Worm (Caenorhabditis elegans) whole organism, L4 larva: Measurements from ENCODE around the gene Y48E1C.4.

ENCODE experiments used
- D1046.2 ChIP-seq: fragments of 200-800 bp; sonication (Bioruptor generic); IDR thresholded peaks from 2 replicates; pipeline ENCODE4 v1.3.6; 2022; ENCODE audit warnings: missing genetic modification characterization, missing compliant biosample characterization
- F10B5.3 ChIP-seq: sonication (generic microtip); optimal IDR thresholded peaks from 2 replicates; lab custom pipeline; 2016; ENCODE audit warnings: mild to moderate bottlenecking, missing genetic modification characterization, missing compliant biosample characterization
- F37D6.2 ChIP-seq: sonication (generic microtip); optimal IDR thresholded peaks from 2 replicates; lab custom pipeline; 2016; ENCODE audit warnings: mild to moderate bottlenecking, missing genetic modification characterization, missing compliant biosample characterization
- T26A8.4 ChIP-seq: fragments of 200-800 bp; sonication (Bioruptor generic); IDR thresholded peaks from 2 replicates; pipeline ENCODE4 v1.3.6; 2022; ENCODE audit warnings: missing genetic modification characterization, missing compliant biosample characterization
- Y48G9A.11 ChIP-seq: fragments of 200-800 bp; sonication (Bioruptor generic); IDR thresholded peaks from 2 replicates; pipeline ENCODE4 v1.3.6; 2022; ENCODE audit warnings: missing genetic modification reagents, missing genetic modification characterization, missing compliant biosample characterization
- aha-1 ChIP-seq: fragments of 150-350 bp; peaks from one replicate; lab custom pipeline; 2014; ENCODE audit warnings: missing biosample characterization, missing genetic modification characterization
- arid-1 ChIP-seq: fragments of 200-800 bp; sonication (Bioruptor generic); conservative IDR thresholded peaks from 2 replicates; pipeline ENCODE4 v1.3.6; 2022; ENCODE audit warnings: missing genetic modification reagents, missing genetic modification characterization, missing compliant biosample characterization
- ceh-20 ChIP-seq: fragments of 200-800 bp; sonication (Bioruptor generic); IDR thresholded peaks from 2 replicates; pipeline ENCODE4 v1.3.6; 2022; ENCODE audit warnings: missing genetic modification reagents, missing genetic modification characterization, missing compliant biosample characterization
- ceh-28 ChIP-seq: fragments of 150-350 bp; optimal IDR thresholded peaks from 2 replicates; lab custom pipeline; 2014; ENCODE audit warnings: missing biosample characterization, missing genetic modification reagents, missing genetic modification characterization
- ceh-82 ChIP-seq: sonication (generic microtip); optimal IDR thresholded peaks from 2 replicates; lab custom pipeline; 2017; ENCODE audit warnings: missing biosample characterization, missing genetic modification characterization
- cey-2 ChIP-seq: sonication (generic microtip); optimal IDR thresholded peaks from 3 replicates; lab custom pipeline; 2017; ENCODE audit warnings: missing genetic modification characterization, mild to moderate bottlenecking, missing compliant biosample characterization, antibody characterized with exemption, borderline replicate concordance; ENCODE audit not compliant: insufficient read depth
- ctbp-1 ChIP-seq: fragments of 200-800 bp; sonication (Bioruptor generic); IDR thresholded peaks from 2 replicates; pipeline ENCODE4 v1.3.6; 2022; ENCODE audit warnings: missing genetic modification reagents, missing genetic modification characterization, missing compliant biosample characterization
- daf-12 ChIP-seq: fragments of 150-350 bp; optimal IDR thresholded peaks from 2 replicates; lab custom pipeline; 2014; ENCODE audit warnings: missing biosample characterization, missing genetic modification reagents, missing genetic modification characterization
- daf-16 ChIP-seq, 3 experiments: sonication (generic microtip); optimal IDR thresholded peaks; 2 replicates each; lab custom pipeline; 2016 to 2017; ENCODE audit warnings: missing genetic modification characterization in 3 of 3, missing genetic modification reagents in 3 of 3, mild to moderate bottlenecking in 2 of 3, missing compliant biosample characterization in 2 of 3, missing biosample characterization in 1 of 3, moderate library complexity in 1 of 3
- daf-19 ChIP-seq: fragments of 200-800 bp; sonication (Bioruptor generic); conservative IDR thresholded peaks from 2 replicates; pipeline ENCODE4 v1.3.6; 2022; ENCODE audit warnings: missing genetic modification characterization, missing compliant biosample characterization
- daf-8 ChIP-seq: fragments of 200-800 bp; sonication (Bioruptor generic); IDR thresholded peaks from 2 replicates; pipeline ENCODE4 v1.3.6; 2022; ENCODE audit warnings: missing genetic modification characterization, missing compliant biosample characterization
- dmd-8 ChIP-seq: fragments of 200-800 bp; sonication (Bioruptor generic); IDR thresholded peaks from 2 replicates; pipeline ENCODE4 v1.3.6; 2022; ENCODE audit warnings: missing genetic modification characterization, missing compliant biosample characterization
- dmd-9 ChIP-seq: fragments of 200-800 bp; sonication (Bioruptor generic); IDR thresholded peaks from 2 replicates; pipeline ENCODE4 v1.3.6; 2022; ENCODE audit warnings: missing genetic modification reagents, missing genetic modification characterization, missing compliant biosample characterization
- dpl-1 ChIP-seq: fragments of 150-350 bp; optimal IDR thresholded peaks from 2 replicates; lab custom pipeline; 2014; ENCODE audit warnings: missing biosample characterization, missing genetic modification reagents, missing genetic modification characterization
- egl-43 ChIP-seq: fragments of 200-800 bp; sonication (Bioruptor generic); IDR thresholded peaks from 2 replicates; pipeline ENCODE4 v1.3.6; 2022; ENCODE audit warnings: missing genetic modification reagents, missing genetic modification characterization, missing compliant biosample characterization
- fos-1 ChIP-seq: fragments of 150-350 bp; optimal IDR thresholded peaks from 2 replicates; lab custom pipeline; 2014; ENCODE audit warnings: missing biosample characterization, missing genetic modification characterization
- hlh-11 ChIP-seq: fragments of 200-800 bp; sonication (Bioruptor generic); optimal IDR thresholded peaks from 2 replicates; lab custom pipeline; 2018; ENCODE audit warnings: mild to moderate bottlenecking, missing genetic modification characterization, missing compliant biosample characterization
- hlh-30 ChIP-seq: sonication (generic microtip); optimal IDR thresholded peaks from 2 replicates; lab custom pipeline; 2017; ENCODE audit warnings: antibody characterized with exemption, mild to moderate bottlenecking, missing genetic modification characterization, missing compliant biosample characterization; ENCODE audit not compliant: insufficient read depth
- jun-1 ChIP-seq: fragments of 150-350 bp; optimal IDR thresholded peaks from 2 replicates; lab custom pipeline; 2014; ENCODE audit warnings: missing biosample characterization, missing genetic modification reagents, missing genetic modification characterization
- lir-3 ChIP-seq: sonication (generic microtip); optimal IDR thresholded peaks from 2 replicates; lab custom pipeline; 2016; ENCODE audit warnings: mild to moderate bottlenecking, missing genetic modification characterization, missing compliant biosample characterization
- lsy-2 ChIP-seq, 2 experiments: fragments of 150-350 bp in 1 of 2; sonication (generic microtip) in 1 of 2; optimal IDR thresholded peaks; 2 replicates each; lab custom pipeline; 2014 to 2017; ENCODE audit warnings: missing biosample characterization in 2 of 2, missing genetic modification characterization in 2 of 2
- mdt-29 ChIP-seq: fragments of 200-800 bp; sonication (Bioruptor generic); IDR thresholded peaks from 2 replicates; pipeline ENCODE4 v1.3.6; 2022; ENCODE audit warnings: missing genetic modification reagents, missing genetic modification characterization, missing compliant biosample characterization
- mep-1 ChIP-seq: fragments of 150-350 bp; sonication (generic microtip); optimal IDR thresholded peaks from 3 replicates; lab custom pipeline; 2014; ENCODE audit warnings: missing biosample characterization, missing genetic modification characterization
- mes-2 ChIP-seq: sonication (generic microtip); optimal IDR thresholded peaks from 2 replicates; lab custom pipeline; 2016; ENCODE audit warnings: missing genotype, mild to moderate bottlenecking, missing genetic modification characterization, missing compliant biosample characterization; ENCODE audit not compliant: poor library complexity, severe bottlenecking
- nhr-102 ChIP-seq: sonication (generic microtip); optimal IDR thresholded peaks from 2 replicates; lab custom pipeline; 2016; ENCODE audit warnings: mild to moderate bottlenecking, missing genetic modification characterization, moderate library complexity, missing compliant biosample characterization
- nhr-11 ChIP-seq: fragments of 150-350 bp; optimal IDR thresholded peaks from 2 replicates; lab custom pipeline; 2014; ENCODE audit warnings: missing biosample characterization, missing genetic modification characterization
- nhr-111 ChIP-seq: fragments of 200-800 bp; sonication (Bioruptor generic); optimal IDR thresholded peaks from 2 replicates; lab custom pipeline; 2018; ENCODE audit warnings: mild to moderate bottlenecking, missing genetic modification characterization, missing compliant biosample characterization
- nhr-25 ChIP-seq: sonication (generic microtip); optimal IDR thresholded peaks from 2 replicates; lab custom pipeline; 2017; ENCODE audit warnings: missing genetic modification characterization, mild to moderate bottlenecking, missing compliant biosample characterization, antibody characterized with exemption, moderate library complexity, borderline replicate concordance; ENCODE audit not compliant: insufficient read depth
- nhr-41 ChIP-seq: fragments of 200-800 bp; sonication (Bioruptor generic); IDR thresholded peaks from 2 replicates; pipeline ENCODE4 v1.3.6; 2022; ENCODE audit warnings: missing genetic modification reagents, missing genetic modification characterization, missing compliant biosample characterization
- nhr-48 ChIP-seq: sonication (generic microtip); optimal IDR thresholded peaks from 2 replicates; lab custom pipeline; 2016; ENCODE audit warnings: mild to moderate bottlenecking, missing genetic modification characterization, missing compliant biosample characterization
- pha-4 ChIP-seq, 2 experiments: fragments of 150-350 bp in 1 of 2; fragments of 200-800 bp in 1 of 2; sonication (Bioruptor generic) in 1 of 2; IDR thresholded peaks in 1 of 2; optimal IDR thresholded peaks in 1 of 2; 2 replicates each; pipeline versions ENCODE4 v1.3.6 to Lab custom; 2014 to 2022; ENCODE audit warnings: missing genetic modification characterization in 2 of 2, missing genetic modification reagents in 2 of 2, missing biosample characterization in 1 of 2, missing compliant biosample characterization in 1 of 2
- pqm-1 ChIP-seq: sonication (generic microtip); optimal IDR thresholded peaks from 2 replicates; lab custom pipeline; 2017; ENCODE audit warnings: missing biosample characterization, missing genetic modification characterization
- sdz-12 ChIP-seq: fragments of 200-800 bp; sonication (Bioruptor generic); optimal IDR thresholded peaks from 2 replicates; lab custom pipeline; 2018; ENCODE audit warnings: mild to moderate bottlenecking, missing genetic modification characterization, missing compliant biosample characterization
- skn-1 ChIP-seq: fragments of 150-350 bp; optimal IDR thresholded peaks from 2 replicates; lab custom pipeline; 2014; ENCODE audit warnings: missing biosample characterization, missing genetic modification characterization
- spr-1 ChIP-seq: sonication (generic microtip); optimal IDR thresholded peaks from 2 replicates; lab custom pipeline; 2016; ENCODE audit warnings: mild to moderate bottlenecking, missing genetic modification characterization, missing compliant biosample characterization
- spr-3 ChIP-seq: fragments of 200-800 bp; sonication (Bioruptor generic); optimal IDR thresholded peaks from 2 replicates; lab custom pipeline; 2018; ENCODE audit warnings: mild to moderate bottlenecking, missing genetic modification characterization, missing compliant biosample characterization
- unc-130 ChIP-seq: sonication (generic microtip); optimal IDR thresholded peaks from 2 replicates; lab custom pipeline; 2016; ENCODE audit warnings: missing genetic modification reagents, missing genetic modification characterization, missing compliant biosample characterization
- vab-7 ChIP-seq: fragments of 200-800 bp; sonication (Bioruptor generic); IDR thresholded peaks from 2 replicates; pipeline ENCODE4 v1.3.6; 2022; ENCODE audit warnings: missing genetic modification reagents, missing genetic modification characterization, missing compliant biosample characterization
- zag-1 ChIP-seq: fragments of 150-350 bp; optimal IDR thresholded peaks from 2 replicates; lab custom pipeline; 2014; ENCODE audit warnings: missing biosample characterization, missing genetic modification characterization
- zfp-3 ChIP-seq: fragments of 200-800 bp; sonication (Bioruptor generic); conservative IDR thresholded peaks from 2 replicates; pipeline ENCODE4 v1.3.6; 2022; ENCODE audit warnings: missing genetic modification reagents, missing genetic modification characterization, missing compliant biosample characterization
- zip-11 ChIP-seq: fragments of 200-800 bp; sonication (Bioruptor generic); IDR thresholded peaks from 2 replicates; pipeline ENCODE4 v1.3.6; 2022; ENCODE audit warnings: missing genetic modification characterization, missing compliant biosample characterization
- zip-2 ChIP-seq: fragments of 150-350 bp; optimal IDR thresholded peaks from 2 replicates; lab custom pipeline; 2014; ENCODE audit warnings: missing biosample characterization, missing genetic modification characterization

Gene Y48E1C.4

DNA sequence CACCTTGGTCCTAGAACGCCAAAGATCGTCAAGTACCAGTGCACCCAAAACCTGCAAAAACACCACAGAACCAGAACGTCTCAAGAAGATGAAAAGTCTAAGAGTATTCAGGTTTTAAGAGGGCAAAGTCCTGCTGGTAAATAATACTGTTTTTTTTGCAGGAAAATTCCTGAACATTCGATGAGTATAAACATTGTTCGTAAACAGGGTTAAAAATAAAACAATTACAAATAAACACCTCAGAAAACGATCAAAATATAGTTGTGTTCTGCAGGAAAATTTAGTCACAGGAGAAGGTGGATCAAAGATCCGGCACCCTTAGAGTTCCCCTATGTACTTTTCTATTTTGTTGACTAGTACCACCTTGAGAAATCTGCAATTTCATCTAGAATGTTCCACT is 34.0 kb upstream of the Y48E1C.4 start:
- TF ChIP-seq skn-1 (tag; lab: Kevin White, UChicago) (no peak), ceh-28 (tag; lab: Kevin White, UChicago) (no peak), F37D6.2 (tag; lab: Kevin White, UChicago) (no peak), daf-16 (GFP tag; optimal IDR thresholded peaks at IDR 0.05; lab: Kevin White, UChicago) (peak in 1 of 2 experiments; percentile 86), daf-16 (tag; optimal IDR thresholded peaks at IDR 0.05; lab: Kevin White, UChicago) (peak; percentile 85), nhr-48 (peak; percentile 75), lsy-2 (tag; optimal IDR thresholded peaks at IDR 0.05; lab: Kevin White, UChicago) (no peak), zip-2 (tag; lab: Kevin White, UChicago) (no peak)
- TF ChIP-seq, all 104 proteins: peak for 2

ce11 chrII:13469043-13469652 is 32.5 kb upstream of the Y48E1C.4 start, which contains the start of gene E01G4.3:
Gene E01G4.3, minus strand, starts transcription at chrII:13469602.
- TF ChIP-seq nhr-11 (tag; lab: Kevin White, UChicago) (peak; percentile 94), dmd-8 (GFP tag; lab: Robert Waterston, UW) (no peak), F37D6.2 (tag; lab: Kevin White, UChicago) (no peak), nhr-25 (no peak), sdz-12 (GFP tag; lab: Kevin White, UChicago) (no peak), daf-19 (no peak), zfp-3 (GFP tag; lab: Robert Waterston, UW) (no peak), aha-1 (peak; percentile 97), mdt-29 (GFP tag; lab: Robert Waterston, UW) (no peak), fos-1 (tag; lab: Kevin White, UChicago) (no peak), arid-1 (GFP tag; lab: Robert Waterston, UW) (no peak), pha-4 (GFP tag; IDR thresholded peaks at IDR 0.05; lab: Robert Waterston, UW) (no peak), pha-4 (tag; optimal IDR thresholded peaks at IDR 0.05; lab: Kevin White, UChicago) (no peak), dpl-1 (GFP tag; lab: Kevin White, UChicago) (no peak), hlh-11 (tag; lab: Kevin White, UChicago) (peak; percentile 95), ceh-82 (tag; lab: Kevin White, UChicago) (no peak), hlh-30 (tag; lab: Kevin White, UChicago) (peak; percentile 94), spr-3 (GFP tag; lab: Kevin White, UChicago) (no peak), ceh-28 (tag; lab: Kevin White, UChicago) (no peak), nhr-41 (no peak), mes-2 (tag; lab: Kevin White, UChicago) (peak; percentile 17), daf-12 (no peak), dmd-9 (GFP tag; lab: Robert Waterston, UW) (no peak), ctbp-1 (peak; percentile 26; the same call in 1 of the 2 replicates), daf-8 (GFP tag; lab: Robert Waterston, UW) (no peak), unc-130 (GFP tag; lab: Kevin White, UChicago) (no peak), Y48G9A.11 (no peak), zag-1 (tag; lab: Kevin White, UChicago) (no peak), jun-1 (no peak), zip-11 (GFP tag; lab: Robert Waterston, UW) (no peak), T26A8.4 (GFP tag; lab: Robert Waterston, UW) (peak; percentile 51; the same call in 1 of the 2 replicates), cey-2 (no peak), pqm-1 (tag; lab: Kevin White, UChicago) (peak; percentile 38), F10B5.3 (tag; lab: Kevin White, UChicago) (no peak), nhr-111 (GFP tag; lab: Kevin White, UChicago) (no peak), vab-7 (no peak), nhr-102 (peak; percentile 77), lir-3 (tag; lab: Kevin White, UChicago) (no peak), mep-1 (peak; percentile 76), spr-1 (tag; lab: Kevin White, UChicago) (peak; percentile 10), ceh-20 (GFP tag; lab: Robert Waterston, UW) (peak; percentile 50; the same call in 1 of the 2 replicates), D1046.2 (GFP tag; lab: Robert Waterston, UW) (no peak), egl-43 (no peak)
